Worm (Caenorhabditis elegans) whole organism, young adult: ENCODE data around the gene C05C9.2.

Experiments used
- B0019.2 ChIP-seq: fragments of 200-800 bp; sonication (Bioruptor generic); conservative IDR thresholded peaks from 2 replicates; pipeline ENCODE4 v1.3.6; 2022; ENCODE audit warnings: missing genetic modification reagents, missing genetic modification characterization, missing compliant biosample characterization
- ceh-27 ChIP-seq: fragments of 200-800 bp; sonication (Bioruptor generic); optimal IDR thresholded peaks from 2 replicates; lab custom pipeline; 2018; ENCODE audit warnings: mild to moderate bottlenecking, missing genetic modification characterization, moderate library complexity, missing compliant biosample characterization
- ceh-40 ChIP-seq: fragments of 200-800 bp; sonication (Bioruptor generic); IDR thresholded peaks from 2 replicates; pipeline ENCODE4 v1.3.6; 2022; ENCODE audit warnings: missing genetic modification characterization, missing compliant biosample characterization
- chd-7 ChIP-seq: sonication (generic microtip); optimal IDR thresholded peaks from 2 replicates; lab custom pipeline; 2016; ENCODE audit warnings: mild to moderate bottlenecking, missing genetic modification characterization, moderate library complexity, missing compliant biosample characterization
- let-526 ChIP-seq: fragments of 200-800 bp; sonication (Bioruptor generic); IDR thresholded peaks from 2 replicates; pipeline ENCODE4 v1.3.6; 2022; ENCODE audit warnings: missing genetic modification reagents, missing genetic modification characterization, missing compliant biosample characterization
- mes-4 ChIP-seq: sonication (generic microtip); optimal IDR thresholded peaks from 2 replicates; lab custom pipeline; 2016; ENCODE audit warnings: missing genotype, missing genetic modification characterization, missing compliant biosample characterization
- nhr-120 ChIP-seq: fragments of 200-800 bp; sonication (Bioruptor generic); IDR thresholded peaks from 2 replicates; pipeline ENCODE4 v1.3.6; 2022; ENCODE audit warnings: missing genetic modification characterization, missing compliant biosample characterization
- ztf-18 ChIP-seq: sonication (generic microtip); optimal IDR thresholded peaks from 2 replicates; lab custom pipeline; 2016; ENCODE audit warnings: missing genotype, mild to moderate bottlenecking, missing genetic modification characterization, missing compliant biosample characterization

The C05C9.2 gene

ce11 chrX:11206953-11207352, 54.1 kb downstream of the C05C9.2 start, which contains the start of gene hst-2 (continued):
- TF ChIP-seq ceh-27 (GFP tag; lab: Kevin White, UChicago) (no peak), mes-4 (tag; lab: Kevin White, UChicago) (no peak), nhr-120 (GFP tag; lab: Robert Waterston, UW) (no peak), B0019.2 (GFP tag; lab: Robert Waterston, UW) (no peak), let-526 (GFP tag; lab: Robert Waterston, UW) (peak; percentile 62; the same call in 1 of the 2 replicates), ceh-40 (no peak), chd-7 (peak; percentile 20), ztf-18 (tag; lab: Kevin White, UChicago) (peak; percentile 95)
